Worm (Caenorhabditis elegans) whole organism, late embryonic: ENCODE results near the gene K03B8.14.

Experiments
- fkh-10 ChIP-seq: fragments of 150-350 bp; optimal IDR thresholded peaks from 2 replicates; lab custom pipeline; 2014; ENCODE audit warnings: missing biosample characterization, missing genetic modification reagents, missing genetic modification characterization
- hlh-6 ChIP-seq: sonication (generic microtip); optimal IDR thresholded peaks from 2 replicates; lab custom pipeline; 2016; ENCODE audit warnings: missing genotype, missing genetic modification characterization, missing compliant biosample characterization
- ref-2 ChIP-seq: sonication (generic microtip); optimal IDR thresholded peaks from 2 replicates; lab custom pipeline; 2016; ENCODE audit warnings: missing genetic modification characterization, missing compliant biosample characterization
- rnt-1 ChIP-seq: sonication (generic microtip); optimal IDR thresholded peaks from 2 replicates; lab custom pipeline; 2016; ENCODE audit warnings: missing genetic modification characterization, missing compliant biosample characterization

ce11 chrV:11386428-11386827 lies 3.9 kb upstream of the K03B8.14 start, which contains the start of gene F55C10.4:
- TF ChIP-seq hlh-6 = no peak
- TF ChIP-seq ref-2 = no peak
- no peak for TF ChIP-seq fkh-10
- no peak for TF ChIP-seq rnt-1 (tag; lab: Kevin White, UChicago)
